Fruit fly (Drosophila melanogaster): ENCODE results near the gene epsilonCOP.

Gene epsilonCOP

dm6 chr2L:6526996-6527395, 38.1 kb downstream of the epsilonCOP start (continued):
- TF ChIP-seq bcd (GFP tag; optimal IDR thresholded peaks at IDR 0.05) = peak; percentile 30
- no peak for TF ChIP-seq tna (GFP tag; IDR thresholded peaks at IDR 0.05; ENCODE audit: partially characterized antibody)
- no peak for TF ChIP-seq Oli (tag; optimal IDR thresholded peaks at IDR 0.05)
- TF ChIP-seq tll (GFP tag; optimal IDR thresholded peaks at IDR 0.05) = no peak
- no peak for TF ChIP-seq dysf (GFP tag; IDR thresholded peaks at IDR 0.05)
- TF ChIP-seq CG9932 (GFP tag; IDR thresholded peaks at IDR 0.05) = no peak
- TF ChIP-seq Xbp1 (GFP tag; optimal IDR thresholded peaks at IDR 0.05) = peak; percentile 42
- TF ChIP-seq dmrt99B (tag; optimal IDR thresholded peaks at IDR 0.05) = no peak
- TF ChIP-seq hkb (optimal IDR thresholded peaks at IDR 0.05) = no peak
- TF ChIP-seq hkb (GFP tag; IDR thresholded peaks at IDR 0.05) = no peak
- TF ChIP-seq h (optimal IDR thresholded peaks at IDR 0.05) = no peak
- no peak for TF ChIP-seq cad (GFP tag; optimal IDR thresholded peaks at IDR 0.05)
- no peak for TF ChIP-seq CG32767 (GFP tag; IDR thresholded peaks at IDR 0.05)
- no peak for TF ChIP-seq en (GFP tag; optimal IDR thresholded peaks at IDR 0.05)
- TF ChIP-seq HHEX (GFP tag; optimal IDR thresholded peaks at IDR 0.05) = no peak
- no peak for TF ChIP-seq dmrt11E (tag; optimal IDR thresholded peaks at IDR 0.05)
- no peak for TF ChIP-seq CG4707 (GFP tag; optimal IDR thresholded peaks at IDR 0.05)
- TF ChIP-seq tgo (GFP tag; IDR thresholded peaks at IDR 0.05) = no peak
- no peak for TF ChIP-seq az2 (GFP tag; optimal IDR thresholded peaks at IDR 0.05)
- TF ChIP-seq NFAT (GFP tag; IDR thresholded peaks at IDR 0.05) = peak; percentile 17; the same call in 1 of the 2 replicates
- TF ChIP-seq CG9876 (GFP tag; optimal IDR thresholded peaks at IDR 0.05) = no peak
- TF ChIP-seq Mes4 (GFP tag; optimal IDR thresholded peaks at IDR 0.05) = no peak
- TF ChIP-seq Opbp (GFP tag; IDR thresholded peaks at IDR 0.05; ENCODE audit: partially characterized antibody) = peak; percentile 56; the same call in 1 of the 3 replicates
- TF ChIP-seq otp (GFP tag; IDR thresholded peaks at IDR 0.05) = no peak
- TF ChIP-seq CG1603 (tag; optimal IDR thresholded peaks at IDR 0.05) = no peak
- peak; percentile 9 for TF ChIP-seq HLH54F (GFP tag; optimal IDR thresholded peaks at IDR 0.05)
- peak; percentile 32 for TF ChIP-seq CG4854 (GFP tag; optimal IDR thresholded peaks at IDR 0.05)
- peak in 1 of 2 experiments; percentile 76 for TF ChIP-seq Pdp1 (GFP tag; optimal IDR thresholded peaks at IDR 0.05)
- peak in 1 of 2 experiments; percentile 57 for TF ChIP-seq insv (GFP tag; optimal IDR thresholded peaks at IDR 0.05)
- peak; percentile 28; the same call in 1 of the 3 replicates for TF ChIP-seq CG17361 (GFP tag; IDR thresholded peaks at IDR 0.05)
- no peak for TF ChIP-seq Hey (tag; optimal IDR thresholded peaks at IDR 0.05)
- no peak for TF ChIP-seq Kr (GFP tag; optimal IDR thresholded peaks at IDR 0.05)
- TF ChIP-seq tio (GFP tag; optimal IDR thresholded peaks at IDR 0.05) = no peak
- TF ChIP-seq ap (GFP tag; IDR thresholded peaks at IDR 0.05) = no peak
- peak; percentile 31; the same call in 1 of the 2 replicates for TF ChIP-seq Rfx (GFP tag; IDR thresholded peaks at IDR 0.05)
- no peak for TF ChIP-seq vfl (GFP tag; optimal IDR thresholded peaks at IDR 0.05)
- TF ChIP-seq Dip2 (GFP tag; IDR thresholded peaks at IDR 0.05) = peak; percentile 95
- TF ChIP-seq Atf-2 (GFP tag; optimal IDR thresholded peaks at IDR 0.05) = no peak
- TF ChIP-seq CG16813 (GFP tag; IDR thresholded peaks at IDR 0.05; ENCODE audit: partially characterized antibody) = peak; percentile 56; the same call in 2 of the 3 replicates
- TF ChIP-seq HLH3B (GFP tag; IDR thresholded peaks at IDR 0.05) = no peak
- TF ChIP-seq Hsf (GFP tag; optimal IDR thresholded peaks at IDR 0.05) = peak; percentile 17
- no peak for TF ChIP-seq Dp (GFP tag; optimal IDR thresholded peaks at IDR 0.05)
- no peak for TF ChIP-seq CHES-1-like (GFP tag; optimal IDR thresholded peaks at IDR 0.05)
- TF ChIP-seq CG7271 (tag; optimal IDR thresholded peaks at IDR 0.05) = no peak
- no peak for TF ChIP-seq Poxn (GFP tag; IDR thresholded peaks at IDR 0.05)
- TF ChIP-seq bab2 (GFP tag; optimal IDR thresholded peaks at IDR 0.05) = no peak
- TF ChIP-seq CG3838 (GFP tag; optimal IDR thresholded peaks at IDR 0.05) = no peak
- TF ChIP-seq fru (optimal IDR thresholded peaks at IDR 0.05) = no peak
- peak; percentile 51 for TF ChIP-seq CG17829 (tag; optimal IDR thresholded peaks at IDR 0.05)
- no peak for TF ChIP-seq Hr3 (GFP tag; optimal IDR thresholded peaks at IDR 0.05)
- no peak for TF ChIP-seq E2f1 (GFP tag; IDR thresholded peaks at IDR 0.05)
- TF ChIP-seq sima (GFP tag; optimal IDR thresholded peaks at IDR 0.05) = no peak
- no peak for TF ChIP-seq Fer2 (tag; optimal IDR thresholded peaks at IDR 0.05)

Measured in whole organism, embryonic.